Fruit fly (Drosophila melanogaster): ENCODE data around the gene HBS1.

HBS1 gene

dm6 chr3L:1876215-1876625, 11.2 kb upstream of the HBS1 start, which contains the start of gene dre4 (continued):
- TF ChIP-seq CG8119 (GFP tag; IDR thresholded peaks at IDR 0.05) (peak; percentile 78), CG11902 (GFP tag; optimal IDR thresholded peaks at IDR 0.05) (peak; percentile 7), CG6792 (GFP tag; optimal IDR thresholded peaks at IDR 0.05) (peak; percentile 58), CG3919 (GFP tag; optimal IDR thresholded peaks at IDR 0.05) (no peak), CG11762 (GFP tag; optimal IDR thresholded peaks at IDR 0.05; ENCODE audit: insufficient read depth) (peak; percentile 6), esn (GFP tag; optimal IDR thresholded peaks at IDR 0.05) (peak; percentile 69), CG10631 (GFP tag; optimal IDR thresholded peaks at IDR 0.05) (no peak), CG34406 (GFP tag; optimal IDR thresholded peaks at IDR 0.05) (peak; percentile 42), Sox15 (GFP tag; optimal IDR thresholded peaks at IDR 0.05) (peak; percentile 26), CG32006 (GFP tag; optimal IDR thresholded peaks at IDR 0.05) (peak; percentile 60), eg (GFP tag; IDR thresholded peaks at IDR 0.05) (peak; percentile 86), CG4318 (GFP tag; optimal IDR thresholded peaks at IDR 0.05) (no peak), Gug (GFP tag; IDR thresholded peaks at IDR 0.05) (peak; percentile 22; the same call in 1 of the 2 replicates)

- TF ChIP-seq CG31627 (GFP tag; optimal IDR thresholded peaks at IDR 0.05) (no peak), CG8319 (GFP tag; optimal IDR thresholded peaks at IDR 0.05) (no peak), Lpt (GFP tag; optimal IDR thresholded peaks at IDR 0.05) (no peak), CG4318 (GFP tag; optimal IDR thresholded peaks at IDR 0.05) (no peak), CG8119 (GFP tag; IDR thresholded peaks at IDR 0.05) (no peak), CG15336 (GFP tag; IDR thresholded peaks at IDR 0.05) (no peak), Eip78C (GFP tag) (no peak), achi (GFP tag; optimal IDR thresholded peaks at IDR 0.05) (no peak), CG6854 (GFP tag; optimal IDR thresholded peaks at IDR 0.05) (no peak), Hr38 (GFP tag; optimal IDR thresholded peaks at IDR 0.05) (no peak), dsx (GFP tag; optimal IDR thresholded peaks at IDR 0.05; ENCODE audit: poor library complexity, severe bottlenecking) (no peak), Ets96B (tag; optimal IDR thresholded peaks at IDR 0.05) (no peak), Eip93F (GFP tag; optimal IDR thresholded peaks at IDR 0.05) (no peak), acj6 (GFP tag; optimal IDR thresholded peaks at IDR 0.05) (no peak), fd85E (GFP tag; optimal IDR thresholded peaks at IDR 0.05) (no peak), dac (GFP tag; optimal IDR thresholded peaks at IDR 0.05) (no peak), fkh (GFP tag; optimal IDR thresholded peaks at IDR 0.05) (no peak), OdsH (GFP tag; optimal IDR thresholded peaks at IDR 0.05) (no peak), spab (GFP tag; optimal IDR thresholded peaks at IDR 0.05) (no peak), salr (GFP tag; optimal IDR thresholded peaks at IDR 0.05) (no peak)
Observed at dm6 chr3L:1869719-1870118, 4.7 kb upstream of the HBS1 start, which contains the start of gene CG13924. Gene CG13924 (plus strand): TSS chr3L:1870019.

- TF ChIP-seq CG8319 (GFP tag; optimal IDR thresholded peaks at IDR 0.05) (peak; percentile 21), CG6276 (GFP tag; optimal IDR thresholded peaks at IDR 0.05) (no peak), CG1621 (tag; optimal IDR thresholded peaks at IDR 0.05) (no peak), fd85E (GFP tag; optimal IDR thresholded peaks at IDR 0.05) (no peak), Eip78C (GFP tag) (peak; percentile 65), svp (GFP tag) (peak; percentile 73), CG31627 (GFP tag; optimal IDR thresholded peaks at IDR 0.05) (peak; percentile 9), CG15336 (GFP tag; IDR thresholded peaks at IDR 0.05) (peak; percentile 36; the same call in 1 of the 2 replicates), salr (GFP tag; optimal IDR thresholded peaks at IDR 0.05) (no peak), Hr4 (GFP tag; optimal IDR thresholded peaks at IDR 0.05) (no peak), Eip75B (GFP tag; optimal IDR thresholded peaks at IDR 0.05) (no peak), lz (GFP tag; optimal IDR thresholded peaks at IDR 0.05) (peak; percentile 11), spab (GFP tag; optimal IDR thresholded peaks at IDR 0.05) (no peak), achi (GFP tag; optimal IDR thresholded peaks at IDR 0.05) (no peak), cyc (GFP tag; optimal IDR thresholded peaks at IDR 0.05) (no peak), CG34406 (GFP tag; optimal IDR thresholded peaks at IDR 0.05) (no peak), CG3032 (tag; optimal IDR thresholded peaks at IDR 0.05) (peak; percentile 23), CG11762 (GFP tag; optimal IDR thresholded peaks at IDR 0.05; ENCODE audit: insufficient read depth) (no peak), CG6792 (GFP tag; optimal IDR thresholded peaks at IDR 0.05) (peak; percentile 6), CG8632 (GFP tag; optimal IDR thresholded peaks at IDR 0.05) (peak; percentile 32), CG7368 (GFP tag; optimal IDR thresholded peaks at IDR 0.05) (no peak), topi (GFP tag; optimal IDR thresholded peaks at IDR 0.05) (peak; percentile 32), CG11294 (GFP tag; IDR thresholded peaks at IDR 0.05) (peak; percentile 9; the same call in 1 of the 2 replicates), CG6854 (GFP tag; optimal IDR thresholded peaks at IDR 0.05) (no peak), net (GFP tag; optimal IDR thresholded peaks at IDR 0.05) (no peak), OdsH (GFP tag; optimal IDR thresholded peaks at IDR 0.05) (no peak), fd59A (GFP tag; optimal IDR thresholded peaks at IDR 0.05) (no peak), Hr38 (GFP tag; optimal IDR thresholded peaks at IDR 0.05) (no peak), CG10669 (GFP tag; optimal IDR thresholded peaks at IDR 0.05) (no peak), CG4318 (GFP tag; optimal IDR thresholded peaks at IDR 0.05) (no peak), dsx (GFP tag; optimal IDR thresholded peaks at IDR 0.05; ENCODE audit: poor library complexity, severe bottlenecking) (peak; percentile 0), Gug (GFP tag; IDR thresholded peaks at IDR 0.05) (peak; percentile 68), CG6163 (GFP tag; IDR thresholded peaks at IDR 0.05) (peak; percentile 67)
Observed at dm6 chr3L:1868841-1869240, 3.8 kb upstream of the HBS1 start.

Measured in whole organism, prepupa.